Fruit fly (Drosophila melanogaster): Measurements from ENCODE around the gene CG3437.

The CG3437 gene

dm6 chr3L:9432810-9433587, 24.5 kb downstream of the CG3437 start (continued):
- no peak for TF ChIP-seq CG3847 (GFP tag; IDR thresholded peaks at IDR 0.05)
- no peak for TF ChIP-seq Lim3 (GFP tag; IDR thresholded peaks at IDR 0.05)
- no peak for TF ChIP-seq Hey (tag; optimal IDR thresholded peaks at IDR 0.05)
- TF ChIP-seq dpn (GFP tag; optimal IDR thresholded peaks at IDR 0.05), result no peak
- no peak for TF ChIP-seq Taf1 (GFP tag; IDR thresholded peaks at IDR 0.05)
- no peak for TF ChIP-seq trem (tag; optimal IDR thresholded peaks at IDR 0.05)
- no peak for TF ChIP-seq CG10274 (GFP tag; optimal IDR thresholded peaks at IDR 0.05)
- TF ChIP-seq Sry-δ (GFP tag; optimal IDR thresholded peaks at IDR 0.05), result no peak
- TF ChIP-seq corto (GFP tag; optimal IDR thresholded peaks at IDR 0.05), result no peak
- TF ChIP-seq Deaf1 (tag; optimal IDR thresholded peaks at IDR 0.05), result no peak
- no peak for TF ChIP-seq so (GFP tag; IDR thresholded peaks at IDR 0.05)
- TF ChIP-seq MTF-1 (GFP tag; optimal IDR thresholded peaks at IDR 0.05; ENCODE audit: borderline replicate concordance), result no peak
- TF ChIP-seq CG1233 (GFP tag; optimal IDR thresholded peaks at IDR 0.05), result no peak
- TF ChIP-seq C15 (GFP tag; IDR thresholded peaks at IDR 0.05), result no peak

- peak; percentile 64; the same call in 2 of the 3 replicates for TF ChIP-seq CG2199 (GFP tag; IDR thresholded peaks at IDR 0.05)
- peak; percentile 22; the same call in 1 of the 2 replicates for TF ChIP-seq sob (GFP tag; IDR thresholded peaks at IDR 0.05)
- peak; percentile 8 for TF ChIP-seq cg (GFP tag; optimal IDR thresholded peaks at IDR 0.05)
- 0 out of 3 replicates have a peak, but pooled peaks have one; percentile 37 for TF ChIP-seq row (GFP tag; IDR thresholded peaks at IDR 0.05)
- no peak for TF ChIP-seq pnt (GFP tag; optimal IDR thresholded peaks at IDR 0.05)
- peak; percentile 35; the same call in 1 of the 2 replicates for TF ChIP-seq NFAT (GFP tag; IDR thresholded peaks at IDR 0.05)
- no peak for TF ChIP-seq CG7839 (tag; optimal IDR thresholded peaks at IDR 0.05)
- TF ChIP-seq sd (tag; optimal IDR thresholded peaks at IDR 0.05), result peak; percentile 75
- peak; percentile 55 for TF ChIP-seq D19B (GFP tag; optimal IDR thresholded peaks at IDR 0.05)
- no peak for TF ChIP-seq salm (tag; optimal IDR thresholded peaks at IDR 0.05)
- TF ChIP-seq D19A (tag; optimal IDR thresholded peaks at IDR 0.05), result peak; percentile 9
- TF ChIP-seq CG32767 (GFP tag; IDR thresholded peaks at IDR 0.05), result 0 out of 2 replicates have a peak, but pooled peaks have one; percentile 13
- peak; percentile 91 for TF ChIP-seq sr (GFP tag; IDR thresholded peaks at IDR 0.05)
- 0 out of 2 replicates have a peak, but pooled peaks have one; percentile 23 for TF ChIP-seq ara (GFP tag; IDR thresholded peaks at IDR 0.05)
- 0 out of 2 replicates have a peak, but pooled peaks have one; percentile 21 for TF ChIP-seq CG42726 (GFP tag; IDR thresholded peaks at IDR 0.05; ENCODE audit: partially characterized antibody)
- TF ChIP-seq ftz-f1 (GFP tag; optimal IDR thresholded peaks at IDR 0.05), result peak; percentile 51
- TF ChIP-seq CG13775 (GFP tag; optimal IDR thresholded peaks at IDR 0.05), result no peak
- TF ChIP-seq ato (GFP tag; IDR thresholded peaks at IDR 0.05; ENCODE audit: partially characterized antibody), result peak; percentile 26; the same call in 1 of the 2 replicates
- TF ChIP-seq Dad (GFP tag; optimal IDR thresholded peaks at IDR 0.05), result no peak
- peak in 1 of 2 experiments; percentile 44 for TF ChIP-seq Trl (optimal IDR thresholded peaks at IDR 0.05)
- no peak for TF ChIP-seq Trl (GFP tag; optimal IDR thresholded peaks at IDR 0.05)
- peak; percentile 59 for TF ChIP-seq Med (GFP tag)
- peak; percentile 24; the same call in 1 of the 2 replicates for TF ChIP-seq crol (GFP tag; IDR thresholded peaks at IDR 0.05)
Measured at dm6 chr3L:9431848-9432623, 25.4 kb downstream of the CG3437 start.
